Fruit fly (Drosophila melanogaster) whole organism, embryonic: ENCODE results near the gene sing.

Source experiments
- Adf1 ChIP-seq: fragments of 200-800 bp; sonication (Bioruptor generic); IDR thresholded peaks from 2 replicates; pipeline ENCODE4 v1.3.6; 2022; ENCODE audit warnings: missing biosample characterization, missing genetic modification characterization
- Aef1 ChIP-seq: fragments of 200-800 bp; sonication (Bioruptor generic); IDR thresholded peaks from 3 replicates; pipeline ENCODE4 v1.3.6; 2022; ENCODE audit warnings: missing biosample characterization, missing genetic modification characterization
- Bdp1 ChIP-seq: fragments of 200-800 bp; sonication (Bioruptor generic); optimal IDR thresholded peaks from 3 replicates; lab custom pipeline; 2016; ENCODE audit warnings: missing biosample characterization, missing genetic modification characterization
- CG10431 ChIP-seq: fragments of 200-800 bp; sonication (Bioruptor generic); optimal IDR thresholded peaks from 3 replicates; lab custom pipeline; 2018; ENCODE audit warnings: missing biosample characterization, mild to moderate bottlenecking, missing genetic modification characterization
- CG11696 ChIP-seq: fragments of 200-800 bp; sonication (Bioruptor generic); IDR thresholded peaks from 2 replicates; pipeline ENCODE4 v1.3.6; 2022; ENCODE audit warnings: missing biosample characterization, missing genetic modification characterization
- CG11723 ChIP-seq: fragments of 200-800 bp; sonication (Bioruptor generic); optimal IDR thresholded peaks from 2 replicates; lab custom pipeline; 2017; ENCODE audit warnings: missing biosample characterization, mild to moderate bottlenecking, missing genetic modification characterization
- CG12071 ChIP-seq: fragments of 200-800 bp; sonication (Bioruptor generic); optimal IDR thresholded peaks from 3 replicates; lab custom pipeline; 2018; ENCODE audit warnings: missing biosample characterization, mild to moderate bottlenecking, missing genetic modification characterization
- CG12104 ChIP-seq: fragments of 200-800 bp; sonication (Bioruptor generic); optimal IDR thresholded peaks from 3 replicates; lab custom pipeline; 2016; ENCODE audit warnings: missing biosample characterization, missing genetic modification characterization
- CG13894 ChIP-seq: fragments of 200-800 bp; sonication (Bioruptor generic); optimal IDR thresholded peaks from 3 replicates; lab custom pipeline; 2018; ENCODE audit warnings: missing biosample characterization, mild to moderate bottlenecking, missing genetic modification characterization, moderate library complexity
- CG16813 ChIP-seq: fragments of 200-800 bp; sonication (Bioruptor generic); IDR thresholded peaks from 3 replicates; pipeline ENCODE4 v1.3.6; 2022; ENCODE audit warnings: missing biosample characterization, missing genetic modification characterization; ENCODE audit not compliant: partially characterized antibody
- CG17186 ChIP-seq: fragments of 200-800 bp; sonication (Bioruptor generic); optimal IDR thresholded peaks from 3 replicates; lab custom pipeline; 2017; ENCODE audit warnings: missing biosample characterization, missing genetic modification reagents, missing genetic modification characterization
- CG1792 ChIP-seq: fragments of 200-800 bp; sonication (Bioruptor generic); optimal IDR thresholded peaks from 2 replicates; lab custom pipeline; 2016; ENCODE audit warnings: missing biosample characterization, missing genetic modification characterization
- CG31224 ChIP-seq: fragments of 200-800 bp; sonication (Bioruptor generic); IDR thresholded peaks from 2 replicates; pipeline ENCODE4 v1.3.6; 2022; ENCODE audit warnings: missing biosample characterization, missing genetic modification characterization
- CG3281 ChIP-seq: fragments of 200-800 bp; sonication (Bioruptor generic); optimal IDR thresholded peaks from 3 replicates; lab custom pipeline; 2017; ENCODE audit warnings: missing biosample characterization, mild to moderate bottlenecking, missing genetic modification characterization
- CG3838 ChIP-seq: fragments of 200-800 bp; sonication (Bioruptor generic); optimal IDR thresholded peaks from 3 replicates; lab custom pipeline; 2016; ENCODE audit warnings: missing biosample characterization, missing genetic modification characterization
- CG3995 ChIP-seq: fragments of 200-800 bp; sonication (Bioruptor generic); optimal IDR thresholded peaks from 3 replicates; lab custom pipeline; 2016; ENCODE audit warnings: missing biosample characterization, missing genetic modification characterization
- CG7839 ChIP-seq: fragments of 200-800 bp; sonication (Bioruptor generic); optimal IDR thresholded peaks from 3 replicates; lab custom pipeline; 2018; ENCODE audit warnings: missing biosample characterization, mild to moderate bottlenecking, missing genetic modification characterization, moderate library complexity
- CG7928 ChIP-seq: fragments of 200-800 bp; sonication (Bioruptor generic); optimal IDR thresholded peaks from 2 replicates; lab custom pipeline; 2017; ENCODE audit warnings: missing biosample characterization, mild to moderate bottlenecking, missing genetic modification characterization
- CG9727 ChIP-seq: fragments of 200-800 bp; sonication (Bioruptor generic); optimal IDR thresholded peaks from 3 replicates; lab custom pipeline; 2017; ENCODE audit warnings: missing biosample characterization, mild to moderate bottlenecking, missing genetic modification characterization
- Chrac-16 ChIP-seq: fragments of 200-800 bp; sonication (Bioruptor generic); optimal IDR thresholded peaks from 3 replicates; lab custom pipeline; 2016; ENCODE audit warnings: missing biosample characterization, missing genetic modification characterization
- Dll ChIP-seq: fragments of 200-800 bp; sonication (Bioruptor generic); IDR thresholded peaks from 4 replicates; pipeline ENCODE4 v1.3.6; 2022; ENCODE audit warnings: missing biosample characterization, missing genetic modification characterization; ENCODE audit not compliant: partially characterized antibody
- Fer1 ChIP-seq: fragments of 200-800 bp; sonication (Bioruptor generic); optimal IDR thresholded peaks from 2 replicates; lab custom pipeline; 2017; ENCODE audit warnings: missing biosample characterization, mild to moderate bottlenecking, missing genetic modification characterization
- HLH54F ChIP-seq: fragments of 200-800 bp; sonication (Bioruptor generic); optimal IDR thresholded peaks from 3 replicates; lab custom pipeline; 2016; ENCODE audit warnings: missing biosample characterization, missing genetic modification characterization
- Hand ChIP-seq: fragments of 200-800 bp; sonication (Bioruptor generic); optimal IDR thresholded peaks from 2 replicates; lab custom pipeline; 2017; ENCODE audit warnings: mild to moderate bottlenecking, missing biosample characterization, missing genetic modification reagents, missing genetic modification characterization
- HmgZ ChIP-seq: fragments of 200-800 bp; sonication (Bioruptor generic); optimal IDR thresholded peaks from 2 replicates; lab custom pipeline; 2018; ENCODE audit warnings: missing biosample characterization, mild to moderate bottlenecking, missing genetic modification characterization
- Hr78 ChIP-seq, 2 experiments: fragments of 200-800 bp in 1 of 2; fragments of >200 bp in 1 of 2; sonication (Bioruptor generic) in 1 of 2; optimal IDR thresholded peaks; 2 replicates each; lab custom pipeline; 2017 to 2019; ENCODE audit warnings: missing biosample characterization in 2 of 2, missing genetic modification characterization in 2 of 2, mild to moderate bottlenecking in 1 of 2, moderate library complexity in 1 of 2
- Jarid2 ChIP-seq: fragments of 200-800 bp; sonication (Bioruptor generic); optimal IDR thresholded peaks from 3 replicates; lab custom pipeline; 2017; ENCODE audit warnings: mild to moderate bottlenecking, missing biosample characterization, missing genetic modification reagents, missing genetic modification characterization
- bab2 ChIP-seq: fragments of 200-800 bp; sonication (Bioruptor generic); optimal IDR thresholded peaks from 2 replicates; lab custom pipeline; 2016; ENCODE audit warnings: missing biosample characterization, missing genetic modification characterization
- bigmax ChIP-seq: fragments of 200-800 bp; sonication (Bioruptor generic); optimal IDR thresholded peaks from 2 replicates; lab custom pipeline; 2018; ENCODE audit warnings: missing biosample characterization, mild to moderate bottlenecking, missing genetic modification characterization
- br ChIP-seq: fragments of >200 bp; optimal IDR thresholded peaks from 2 replicates; lab custom pipeline; 2017
- cato ChIP-seq: fragments of 200-800 bp; sonication (Bioruptor generic); optimal IDR thresholded peaks from 2 replicates; lab custom pipeline; 2016; ENCODE audit warnings: missing biosample characterization, missing genetic modification characterization, borderline replicate concordance
- dati ChIP-seq: fragments of 200-800 bp; sonication (Bioruptor generic); IDR thresholded peaks from 2 replicates; pipeline ENCODE4 v1.3.6; 2022; ENCODE audit warnings: missing biosample characterization, missing genetic modification characterization
- eve ChIP-seq, 2 experiments: fragments of >200 bp; optimal IDR thresholded peaks; 2 replicates each; lab custom pipeline; 2017; ENCODE audit warnings: missing biosample characterization in 2 of 2, missing genetic modification characterization in 2 of 2
- fd102C ChIP-seq: fragments of 200-800 bp; sonication (Bioruptor generic); optimal IDR thresholded peaks from 2 replicates; lab custom pipeline; 2018; ENCODE audit warnings: missing biosample characterization, mild to moderate bottlenecking, missing genetic modification characterization, moderate library complexity
- grn ChIP-seq: fragments of 200-800 bp; sonication (Bioruptor generic); optimal IDR thresholded peaks from 3 replicates; lab custom pipeline; 2017; ENCODE audit warnings: missing biosample characterization, missing genetic modification characterization
- ken ChIP-seq: fragments of 200-800 bp; sonication (Bioruptor generic); IDR thresholded peaks from 3 replicates; pipeline ENCODE4 v1.3.6; 2022; ENCODE audit warnings: missing biosample characterization, missing genetic modification characterization
- lab ChIP-seq: fragments of 200-800 bp; sonication (Bioruptor generic); optimal IDR thresholded peaks from 3 replicates; lab custom pipeline; 2017; ENCODE audit warnings: missing biosample characterization, missing genetic modification characterization, mild to moderate bottlenecking, moderate library complexity, missing genetic modification reagents
- lola ChIP-seq, 3 experiments: fragments of >200 bp in 2 of 3; fragments of 200-800 bp in 1 of 3; sonication (Bioruptor generic) in 1 of 3; optimal IDR thresholded peaks; 2 replicates each; lab custom pipeline; 2017 to 2019; ENCODE audit warnings: missing biosample characterization in 3 of 3, missing genetic modification characterization in 3 of 3, mild to moderate bottlenecking in 1 of 3, moderate library complexity in 1 of 3
- nerfin-1 ChIP-seq: fragments of 200-800 bp; sonication (Bioruptor generic); optimal IDR thresholded peaks from 3 replicates; lab custom pipeline; 2019; ENCODE audit warnings: missing biosample characterization, mild to moderate bottlenecking, missing genetic modification characterization, moderate library complexity
- nmo ChIP-seq: fragments of 200-800 bp; sonication (Bioruptor generic); optimal IDR thresholded peaks from 2 replicates; lab custom pipeline; 2018; ENCODE audit warnings: missing biosample characterization, mild to moderate bottlenecking, missing genetic modification characterization, moderate library complexity
- oc ChIP-seq: fragments of 200-800 bp; sonication (Bioruptor generic); optimal IDR thresholded peaks from 2 replicates; lab custom pipeline; 2018; ENCODE audit warnings: missing biosample characterization, mild to moderate bottlenecking, missing genetic modification characterization, moderate library complexity
- pan ChIP-seq, 4 experiments: fragments of >200 bp in 3 of 4; fragments of 200-800 bp in 1 of 4; sonication (Bioruptor generic) in 1 of 4; optimal IDR thresholded peaks in 3 of 4; IDR thresholded peaks in 1 of 4; 2 replicates each; pipeline versions ENCODE4 v1.3.6 to Lab custom; 2017 to 2022; ENCODE audit warnings: missing biosample characterization in 2 of 4, missing genetic modification characterization in 2 of 4, mixed read lengths in 1 of 4
- pita ChIP-seq: fragments of 200-800 bp; sonication (Bioruptor generic); optimal IDR thresholded peaks from 2 replicates; lab custom pipeline; 2017; ENCODE audit warnings: missing biosample characterization, mild to moderate bottlenecking, missing genetic modification characterization
- sd ChIP-seq: fragments of 200-800 bp; sonication (Bioruptor generic); optimal IDR thresholded peaks from 3 replicates; lab custom pipeline; 2018; ENCODE audit warnings: missing biosample characterization, mild to moderate bottlenecking, missing genetic modification characterization, moderate library complexity
- shn ChIP-seq: fragments of 200-800 bp; sonication (Bioruptor generic); optimal IDR thresholded peaks from 3 replicates; lab custom pipeline; 2016; ENCODE audit warnings: missing biosample characterization, missing genetic modification characterization
- slou ChIP-seq: fragments of 200-800 bp; sonication (Bioruptor generic); optimal IDR thresholded peaks from 3 replicates; lab custom pipeline; 2016; ENCODE audit warnings: missing biosample characterization, missing genetic modification characterization
- sna ChIP-seq: fragments of 200-800 bp; sonication (Bioruptor generic); IDR thresholded peaks from 2 replicates; pipeline ENCODE4 v1.3.6; 2022; ENCODE audit warnings: missing biosample characterization, missing genetic modification characterization; ENCODE audit not compliant: partially characterized antibody
- toy ChIP-seq: fragments of 200-800 bp; sonication (Bioruptor generic); IDR thresholded peaks from 2 replicates; pipeline ENCODE4 v1.3.6; 2022; ENCODE audit warnings: missing biosample characterization, missing genetic modification characterization
- trh ChIP-seq: fragments of 200-800 bp; sonication (Bioruptor generic); optimal IDR thresholded peaks from 2 replicates; lab custom pipeline; 2016; ENCODE audit warnings: missing biosample characterization, missing genetic modification characterization
- unc-4 ChIP-seq: fragments of 200-800 bp; sonication (Bioruptor generic); IDR thresholded peaks from 2 replicates; pipeline ENCODE4 v1.3.6; 2022; ENCODE audit warnings: missing biosample characterization, missing genetic modification characterization; ENCODE audit not compliant: partially characterized antibody

Gene sing

dm6 chrX:16637106-16637590 is 41.9 kb upstream of the sing start, which contains the start of gene Rok (continued):
- TF ChIP-seq slou (GFP tag; lab: Kevin White, UChicago) (no peak), Hand (GFP tag; lab: Kevin White, UChicago) (no peak), sna (GFP tag; lab: Robert Waterston, UW) (peak; percentile 67; the same call in 1 of the 2 replicates), grn (GFP tag; lab: Kevin White, UChicago) (no peak), nmo (GFP tag; lab: Kevin White, UChicago) (no peak), cato (GFP tag; lab: Kevin White, UChicago) (no peak), Dll (GFP tag; lab: Robert Waterston, UW) (peak; percentile 77), unc-4 (GFP tag; lab: Robert Waterston, UW) (peak; percentile 74), CG11723 (GFP tag; lab: Kevin White, UChicago) (no peak), lab (GFP tag; lab: Kevin White, UChicago) (no peak), ken (no peak), Fer1 (GFP tag; lab: Kevin White, UChicago) (peak; percentile 7), CG12104 (GFP tag; lab: Kevin White, UChicago) (no peak), bab2 (GFP tag; lab: Kevin White, UChicago) (no peak), CG1792 (GFP tag; lab: Kevin White, UChicago) (no peak), toy (GFP tag; lab: Robert Waterston, UW) (no peak), HmgZ (tag; lab: Kevin White, UChicago) (peak; percentile 3), CG3281 (GFP tag; lab: Kevin White, UChicago) (no peak), CG31224 (GFP tag; lab: Robert Waterston, UW) (no peak), dati (GFP tag; lab: Robert Waterston, UW) (no peak), br (no peak), CG16813 (peak; percentile 85), CG3838 (GFP tag; lab: Kevin White, UChicago) (no peak), CG7928 (GFP tag; lab: Kevin White, UChicago) (no peak), Chrac-16 (GFP tag; lab: Kevin White, UChicago) (no peak), oc (tag; lab: Kevin White, UChicago) (no peak), pan (optimal IDR thresholded peaks at IDR 0.05; lab: Kevin White, UChicago) (no peak), pan (GFP tag; optimal IDR thresholded peaks at IDR 0.05 in 1 of 2, IDR thresholded peaks at IDR 0.05 in 1 of 2) (no peak), bigmax (no peak), trh (GFP tag; lab: Kevin White, UChicago) (no peak), shn (GFP tag; lab: Kevin White, UChicago) (no peak), Jarid2 (GFP tag; lab: Kevin White, UChicago) (no peak), CG12071 (GFP tag; lab: Kevin White, UChicago) (no peak), pita (GFP tag; lab: Kevin White, UChicago) (no peak), CG13894 (tag; lab: Kevin White, UChicago) (no peak), CG9727 (no peak), eve (GFP tag; optimal IDR thresholded peaks at IDR 0.05; lab: Kevin White, UChicago) (no peak), CG10431 (no peak), CG17186 (peak; percentile 46), HLH54F (GFP tag; lab: Kevin White, UChicago) (no peak), CG7839 (tag; lab: Kevin White, UChicago) (no peak), Bdp1 (no peak), lola (GFP tag; optimal IDR thresholded peaks at IDR 0.05; lab: Kevin White, UChicago) (no peak), fd102C (GFP tag; lab: Kevin White, UChicago) (no peak), sd (tag; lab: Kevin White, UChicago) (no peak), Aef1 (GFP tag; lab: Robert Waterston, UW) (peak; percentile 18; the same call in 1 of the 3 replicates), Adf1 (peak; percentile 53), Hr78 (GFP tag; optimal IDR thresholded peaks at IDR 0.05; lab: Kevin White, UChicago) (no peak), CG11696 (GFP tag; lab: Robert Waterston, UW) (no peak), CG3995 (GFP tag; lab: Kevin White, UChicago) (no peak), nerfin-1 (no peak)
